Worm (Caenorhabditis elegans) whole organism, late embryonic: ENCODE data around the gene haf-2.

Source experiments
- K09A11.1 ChIP-seq: sonication (generic microtip); optimal IDR thresholded peaks from 2 replicates; lab custom pipeline; 2017; ENCODE audit warnings: antibody characterized with exemption, mild to moderate bottlenecking, missing genetic modification characterization, missing compliant biosample characterization; ENCODE audit not compliant: insufficient read depth
- ama-1 ChIP-seq: fragments of 150-350 bp; optimal IDR thresholded peaks from 2 replicates; lab custom pipeline; 2014
- elt-2 ChIP-seq: sonication (generic microtip); optimal IDR thresholded peaks from 2 replicates; lab custom pipeline; 2016; ENCODE audit warnings: missing genetic modification reagents, missing genetic modification characterization, missing compliant biosample characterization
- gmeb-2 ChIP-seq: sonication (generic microtip); optimal IDR thresholded peaks from 2 replicates; lab custom pipeline; 2016; ENCODE audit warnings: missing genetic modification characterization, inconsistent platforms, missing compliant biosample characterization
- hlh-6 ChIP-seq: sonication (generic microtip); optimal IDR thresholded peaks from 2 replicates; lab custom pipeline; 2016; ENCODE audit warnings: missing genotype, missing genetic modification characterization, missing compliant biosample characterization
- hlh-8 ChIP-seq: sonication (generic microtip); optimal IDR thresholded peaks from 2 replicates; lab custom pipeline; 2016; ENCODE audit warnings: missing genotype, missing genetic modification characterization, missing compliant biosample characterization
- lim-6 ChIP-seq: sonication (generic microtip); optimal IDR thresholded peaks from 2 replicates; lab custom pipeline; 2016; ENCODE audit warnings: missing genetic modification characterization, missing compliant biosample characterization
- pha-2 ChIP-seq: sonication (generic microtip); optimal IDR thresholded peaks from 2 replicates; lab custom pipeline; 2017; ENCODE audit warnings: mild to moderate bottlenecking, missing genetic modification characterization, missing compliant biosample characterization
- pha-4 ChIP-seq: fragments of 150-350 bp; optimal IDR thresholded peaks from 2 replicates; lab custom pipeline; 2018; ENCODE audit warnings: missing biosample characterization, missing genetic modification reagents, missing genetic modification characterization
- unc-42 ChIP-seq: sonication (generic microtip); optimal IDR thresholded peaks from 2 replicates; lab custom pipeline; 2016; ENCODE audit warnings: missing genotype, missing genetic modification characterization, missing compliant biosample characterization
- unc-55 ChIP-seq: sonication (generic microtip); optimal IDR thresholded peaks from 2 replicates; lab custom pipeline; 2017; ENCODE audit warnings: missing biosample characterization, missing genetic modification reagents, missing genetic modification characterization

- TF ChIP-seq hlh-8 (tag; lab: Kevin White, UChicago) (no peak), elt-2 (tag; lab: Kevin White, UChicago) (no peak), hlh-6 (no peak), lim-6 (no peak), pha-4 (tag; lab: Kevin White, UChicago) (no peak), pha-2 (tag; lab: Kevin White, UChicago) (no peak), K09A11.1 (no peak), ama-1 (no peak), gmeb-2 (tag; lab: Kevin White, UChicago) (no peak), unc-42 (tag; lab: Kevin White, UChicago) (no peak), unc-55 (no peak)
These were observed 42.1 kb downstream of the haf-2 start, which contains the start of gene F45E12.6 for ce11 chrII:7314083-7314482.
